Fruit fly (Drosophila melanogaster) whole organism, embryonic: Measurements from ENCODE around the gene CG2652.

Source experiments
- Ada2b ChIP-seq: fragments of 200-800 bp; sonication (Bioruptor generic); IDR thresholded peaks from 2 replicates; pipeline ENCODE4 v1.3.6; 2022; ENCODE audit warnings: missing biosample characterization, missing genetic modification characterization
- Atf-2 ChIP-seq: fragments of 200-800 bp; sonication (Bioruptor generic); optimal IDR thresholded peaks from 2 replicates; lab custom pipeline; 2016; ENCODE audit warnings: missing biosample characterization, missing genetic modification characterization
- BEAF-32 ChIP-seq: fragments of 200-800 bp; sonication (Bioruptor generic); optimal IDR thresholded peaks from 3 replicates; lab custom pipeline; 2017; ENCODE audit warnings: missing biosample characterization, missing genetic modification characterization, mild to moderate bottlenecking, moderate library complexity, missing genetic modification reagents
- Bdp1 ChIP-seq: fragments of 200-800 bp; sonication (Bioruptor generic); optimal IDR thresholded peaks from 3 replicates; lab custom pipeline; 2016; ENCODE audit warnings: missing biosample characterization, missing genetic modification characterization
- Bteb2 ChIP-seq: fragments of 200-800 bp; sonication (Bioruptor generic); optimal IDR thresholded peaks from 2 replicates; lab custom pipeline; 2016; ENCODE audit warnings: missing biosample characterization, missing genetic modification characterization
- C15 ChIP-seq: fragments of 200-800 bp; sonication (Bioruptor generic); IDR thresholded peaks from 3 replicates; pipeline ENCODE4 v1.3.6; 2022; ENCODE audit warnings: missing biosample characterization, missing genetic modification characterization
- CG11398 ChIP-seq: fragments of 200-800 bp; sonication (Bioruptor generic); optimal IDR thresholded peaks from 2 replicates; lab custom pipeline; 2016; ENCODE audit warnings: missing biosample characterization, missing genetic modification characterization
- CG12104 ChIP-seq: fragments of 200-800 bp; sonication (Bioruptor generic); optimal IDR thresholded peaks from 3 replicates; lab custom pipeline; 2016; ENCODE audit warnings: missing biosample characterization, missing genetic modification characterization
- CG14050 ChIP-seq: fragments of 200-800 bp; sonication (Bioruptor generic); IDR thresholded peaks from 3 replicates; pipeline ENCODE4 v1.3.6; 2022; ENCODE audit warnings: missing biosample characterization, missing genetic modification characterization
- CG15073 ChIP-seq: fragments of 200-800 bp; sonication (Bioruptor generic); optimal IDR thresholded peaks from 2 replicates; lab custom pipeline; 2016; ENCODE audit warnings: missing biosample characterization, missing genetic modification characterization
- CG15514 ChIP-seq: fragments of 200-800 bp; sonication (Bioruptor generic); optimal IDR thresholded peaks from 3 replicates; lab custom pipeline; 2017; ENCODE audit warnings: missing biosample characterization, missing genetic modification characterization, mild to moderate bottlenecking, moderate library complexity, missing genetic modification reagents
- CG15696 ChIP-seq: fragments of 200-800 bp; sonication (Bioruptor generic); optimal IDR thresholded peaks from 2 replicates; lab custom pipeline; 2019; ENCODE audit warnings: missing biosample characterization, mild to moderate bottlenecking, missing genetic modification characterization, moderate library complexity
- CG16779 ChIP-seq: fragments of 200-800 bp; sonication (Bioruptor generic); IDR thresholded peaks from 2 replicates; pipeline ENCODE4 v1.3.6; 2022; ENCODE audit warnings: missing biosample characterization, missing genetic modification characterization
- CG18764 ChIP-seq: fragments of 200-800 bp; sonication (Bioruptor generic); optimal IDR thresholded peaks from 3 replicates; lab custom pipeline; 2016; ENCODE audit warnings: missing biosample characterization, missing genetic modification characterization
- CG2129 ChIP-seq: fragments of 200-800 bp; sonication (Bioruptor generic); IDR thresholded peaks from 2 replicates; pipeline ENCODE4 v1.3.6; 2022; ENCODE audit warnings: missing biosample characterization, missing genetic modification characterization; ENCODE audit not compliant: partially characterized antibody
- CG2202 ChIP-seq: fragments of 200-800 bp; sonication (Bioruptor generic); optimal IDR thresholded peaks from 2 replicates; lab custom pipeline; 2018; ENCODE audit warnings: missing biosample characterization, mild to moderate bottlenecking, missing genetic modification characterization
- CG2712 ChIP-seq: fragments of 200-800 bp; optimal IDR thresholded peaks from 3 replicates; lab custom pipeline; 2019; ENCODE audit warnings: missing biosample characterization, mild to moderate bottlenecking, missing genetic modification characterization, moderate library complexity
- CG3838 ChIP-seq: fragments of 200-800 bp; sonication (Bioruptor generic); optimal IDR thresholded peaks from 3 replicates; lab custom pipeline; 2016; ENCODE audit warnings: missing biosample characterization, missing genetic modification characterization
- CG7839 ChIP-seq: fragments of 200-800 bp; sonication (Bioruptor generic); optimal IDR thresholded peaks from 3 replicates; lab custom pipeline; 2018; ENCODE audit warnings: missing biosample characterization, mild to moderate bottlenecking, missing genetic modification characterization, moderate library complexity
- Dll ChIP-seq: fragments of 200-800 bp; sonication (Bioruptor generic); IDR thresholded peaks from 4 replicates; pipeline ENCODE4 v1.3.6; 2022; ENCODE audit warnings: missing biosample characterization, missing genetic modification characterization; ENCODE audit not compliant: partially characterized antibody
- E2f2 ChIP-seq: fragments of 200-800 bp; sonication (Bioruptor generic); IDR thresholded peaks from 2 replicates; pipeline ENCODE4 v1.3.6; 2022; ENCODE audit warnings: missing biosample characterization, missing genetic modification characterization
- Eip74EF ChIP-seq, 2 experiments: fragments of 200-800 bp in 1 of 2; fragments of >200 bp in 1 of 2; sonication (Bioruptor generic) in 1 of 2; optimal IDR thresholded peaks; 2 replicates each; lab custom pipeline; 2017 to 2019; ENCODE audit warnings: missing biosample characterization in 2 of 2, missing genetic modification characterization in 2 of 2, mild to moderate bottlenecking in 1 of 2, moderate library complexity in 1 of 2
- Ets65A ChIP-seq: fragments of 200-800 bp; sonication (Bioruptor generic); peaks from one replicate; lab custom pipeline; 2016; ENCODE audit warnings: missing biosample characterization, missing genetic modification characterization
- H2.0 ChIP-seq: fragments of 200-800 bp; sonication (Bioruptor generic); IDR thresholded peaks from 2 replicates; pipeline ENCODE4 v1.3.6; 2022; ENCODE audit warnings: missing biosample characterization, missing genetic modification characterization
- Hmr ChIP-seq: fragments of 200-800 bp; sonication (Bioruptor generic); optimal IDR thresholded peaks from 3 replicates; lab custom pipeline; 2017; ENCODE audit warnings: mild to moderate bottlenecking, missing biosample characterization, missing genetic modification reagents, missing genetic modification characterization
- Hr51 ChIP-seq, 2 experiments: fragments of 200-800 bp; sonication (Bioruptor generic); optimal IDR thresholded peaks; 2 replicates in 1 of 2; 3 replicates in 1 of 2; lab custom pipeline; 2016 to 2018; ENCODE audit warnings: missing biosample characterization in 2 of 2, missing genetic modification characterization in 2 of 2, mild to moderate bottlenecking in 1 of 2, moderate library complexity in 1 of 2
- Lpt ChIP-seq: fragments of >200 bp; optimal IDR thresholded peaks from 2 replicates; lab custom pipeline; 2018; ENCODE audit warnings: missing biosample characterization, missing genetic modification characterization
- Myb ChIP-seq: fragments of 200-800 bp; sonication (Bioruptor generic); optimal IDR thresholded peaks from 2 replicates; lab custom pipeline; 2016; ENCODE audit warnings: missing biosample characterization, missing genetic modification characterization
- NC2α ChIP-seq: fragments of 200-800 bp; sonication (Bioruptor generic); optimal IDR thresholded peaks from 2 replicates; lab custom pipeline; 2016; ENCODE audit warnings: missing biosample characterization, missing genetic modification characterization
- Nf-YC ChIP-seq: fragments of 200-800 bp; optimal IDR thresholded peaks from 3 replicates; lab custom pipeline; 2019; ENCODE audit warnings: missing biosample characterization, mild to moderate bottlenecking, missing genetic modification characterization, moderate library complexity
- Pdp1 ChIP-seq, 2 experiments: fragments of 200-800 bp; sonication (Bioruptor generic); optimal IDR thresholded peaks; 3 replicates each; lab custom pipeline; 2016; ENCODE audit warnings: missing biosample characterization in 2 of 2, missing genetic modification characterization in 2 of 2, mild to moderate bottlenecking in 1 of 2, moderate library complexity in 1 of 2
- Sox100B ChIP-seq: fragments of 200-800 bp; sonication (Bioruptor generic); optimal IDR thresholded peaks from 3 replicates; lab custom pipeline; 2018; ENCODE audit warnings: missing biosample characterization, mild to moderate bottlenecking, missing genetic modification characterization
- Usf ChIP-seq: fragments of 200-800 bp; sonication (Bioruptor generic); optimal IDR thresholded peaks from 2 replicates; lab custom pipeline; 2017; ENCODE audit warnings: missing genotype, missing biosample characterization, missing genetic modification characterization
- Xbp1 ChIP-seq: fragments of 200-800 bp; sonication (Bioruptor generic); optimal IDR thresholded peaks from 3 replicates; lab custom pipeline; 2016; ENCODE audit warnings: missing biosample characterization, mild to moderate bottlenecking, missing genetic modification characterization
- az2 ChIP-seq: fragments of 200-800 bp; sonication (Bioruptor generic); optimal IDR thresholded peaks from 3 replicates; lab custom pipeline; 2016; ENCODE audit warnings: missing biosample characterization, missing genetic modification characterization
- bowl ChIP-seq: fragments of 200-800 bp; sonication (Bioruptor generic); IDR thresholded peaks from 2 replicates; pipeline ENCODE4 v1.3.6; 2022; ENCODE audit warnings: missing biosample characterization, missing genetic modification characterization
- danr ChIP-seq: fragments of 200-800 bp; sonication (Bioruptor generic); IDR thresholded peaks from 2 replicates; pipeline ENCODE4 v1.3.6; 2022; ENCODE audit warnings: missing biosample characterization, missing genetic modification characterization
- dmrt11E ChIP-seq: fragments of 200-800 bp; sonication (Bioruptor generic); optimal IDR thresholded peaks from 3 replicates; lab custom pipeline; 2018; ENCODE audit warnings: missing biosample characterization, mild to moderate bottlenecking, missing genetic modification characterization, moderate library complexity
- fd64A ChIP-seq: fragments of 200-800 bp; sonication (Bioruptor generic); optimal IDR thresholded peaks from 3 replicates; lab custom pipeline; 2018; ENCODE audit warnings: missing biosample characterization, mild to moderate bottlenecking, missing genetic modification characterization
- gt ChIP-seq: fragments of 200-800 bp; sonication (Bioruptor generic); IDR thresholded peaks from 2 replicates; pipeline ENCODE4 v1.3.6; 2022; ENCODE audit warnings: missing biosample characterization, missing genetic modification characterization
- h ChIP-seq: fragments of >200 bp; optimal IDR thresholded peaks from 2 replicates; lab custom pipeline; 2017
- knrl ChIP-seq: fragments of 200-800 bp; sonication (Bioruptor generic); IDR thresholded peaks from 3 replicates; pipeline ENCODE4 v1.3.6; 2022; ENCODE audit warnings: missing biosample characterization, missing genetic modification characterization; ENCODE audit not compliant: partially characterized antibody
- nerfin-1 ChIP-seq: fragments of 200-800 bp; sonication (Bioruptor generic); optimal IDR thresholded peaks from 3 replicates; lab custom pipeline; 2019; ENCODE audit warnings: missing biosample characterization, mild to moderate bottlenecking, missing genetic modification characterization, moderate library complexity
- oc ChIP-seq: fragments of 200-800 bp; sonication (Bioruptor generic); optimal IDR thresholded peaks from 2 replicates; lab custom pipeline; 2018; ENCODE audit warnings: missing biosample characterization, mild to moderate bottlenecking, missing genetic modification characterization, moderate library complexity
- peb ChIP-seq: fragments of 200-800 bp; sonication (Bioruptor generic); IDR thresholded peaks from 2 replicates; pipeline ENCODE4 v1.3.6; 2022; ENCODE audit warnings: missing biosample characterization, missing genetic modification characterization
- psq ChIP-seq: fragments of 200-800 bp; sonication (Bioruptor generic); optimal IDR thresholded peaks from 2 replicates; lab custom pipeline; 2017; ENCODE audit warnings: missing biosample characterization, missing genetic modification characterization
- slbo ChIP-seq: fragments of 200-800 bp; sonication (Bioruptor generic); IDR thresholded peaks from 2 replicates; pipeline ENCODE4 v1.3.6; 2022; ENCODE audit warnings: missing biosample characterization, missing genetic modification characterization
- ssp ChIP-seq: fragments of 200-800 bp; sonication (Bioruptor generic); IDR thresholded peaks from 2 replicates; pipeline ENCODE4 v1.3.6; 2022; ENCODE audit warnings: missing biosample characterization, missing genetic modification characterization
- tin ChIP-seq: fragments of 200-800 bp; sonication (Bioruptor generic); optimal IDR thresholded peaks from 3 replicates; lab custom pipeline; 2016; ENCODE audit warnings: missing biosample characterization, missing genetic modification characterization
- unpg ChIP-seq: fragments of 200-800 bp; sonication (Bioruptor generic); optimal IDR thresholded peaks from 3 replicates; lab custom pipeline; 2018; ENCODE audit warnings: missing biosample characterization, mild to moderate bottlenecking, missing genetic modification characterization, moderate library complexity
- vvl ChIP-seq: fragments of 200-800 bp; sonication (Bioruptor generic); IDR thresholded peaks from 2 replicates; pipeline ENCODE4 v1.3.6; 2022; ENCODE audit warnings: missing biosample characterization, missing genetic modification characterization

CG2652 gene

DNA sequence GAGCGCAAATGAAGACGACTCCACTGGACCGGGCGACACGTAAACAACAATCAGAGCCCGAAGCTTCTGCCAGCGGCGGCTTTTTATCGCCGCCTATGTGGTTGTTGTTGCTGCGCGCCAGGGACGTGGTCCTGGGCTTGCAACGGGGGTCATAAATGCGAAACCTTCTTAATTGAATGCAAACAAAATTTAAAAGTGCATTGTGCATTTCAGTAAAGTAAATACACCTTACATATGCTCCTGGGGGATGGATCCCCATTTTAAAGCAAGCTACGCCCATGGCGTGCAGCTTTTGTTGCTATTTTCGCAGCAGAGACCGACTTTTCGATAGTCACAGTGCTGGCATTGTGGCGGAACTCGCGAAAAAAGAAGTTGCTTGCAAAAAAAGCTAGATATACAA, 21.0 kb upstream of the CG2652 start, which contains the start of gene Ugalt (continued):
- TF ChIP-seq fd64A (GFP tag; lab: Kevin White, UChicago) (peak; percentile 100), CG14050 (GFP tag; lab: Robert Waterston, UW) (peak; percentile 100), Dll (GFP tag; lab: Robert Waterston, UW) (0 out of 4 replicates have a peak, but pooled peaks have one; percentile 24), CG7839 (tag; lab: Kevin White, UChicago) (peak; percentile 100), Bdp1 (GFP tag; lab: Kevin White, UChicago) (peak; percentile 98), CG2712 (tag; lab: Kevin White, UChicago) (peak; percentile 100), Usf (GFP tag; lab: Kevin White, UChicago) (peak; percentile 100), nerfin-1 (peak; percentile 100), CG18764 (peak; percentile 100), psq (GFP tag; lab: Kevin White, UChicago) (peak; percentile 99), tin (GFP tag; lab: Kevin White, UChicago) (peak; percentile 100), knrl (GFP tag; lab: Robert Waterston, UW) (0 out of 3 replicates have a peak, but pooled peaks have one; percentile 34), CG15696 (tag; lab: Kevin White, UChicago) (peak; percentile 100), Hmr (peak; percentile 100), slbo (GFP tag; lab: Robert Waterston, UW) (peak; percentile 100), Ets65A (GFP tag; lab: Kevin White, UChicago) (peak; percentile 100), Eip74EF (GFP tag; optimal IDR thresholded peaks at IDR 0.05; lab: Kevin White, UChicago) (peak in 1 of 2 experiments; percentile 100), oc (tag; lab: Kevin White, UChicago) (peak; percentile 100), peb (peak; percentile 100), CG2202 (tag; lab: Kevin White, UChicago) (peak; percentile 100), Bteb2 (GFP tag; lab: Kevin White, UChicago) (peak; percentile 100), Pdp1 (GFP tag; optimal IDR thresholded peaks at IDR 0.05; lab: Kevin White, UChicago) (peak; percentile 100), CG15514 (GFP tag; lab: Kevin White, UChicago) (peak; percentile 97), danr (peak; percentile 100), unpg (GFP tag; lab: Kevin White, UChicago) (peak; percentile 100), ssp (GFP tag; lab: Robert Waterston, UW) (peak; percentile 99), bowl (GFP tag; lab: Robert Waterston, UW) (peak; percentile 100), E2f2 (GFP tag; lab: Robert Waterston, UW) (peak; percentile 98), Ada2b (peak; percentile 100), H2.0 (peak; percentile 100), dmrt11E (peak; percentile 99), C15 (GFP tag; lab: Robert Waterston, UW) (peak; percentile 100), Nf-YC (tag; lab: Kevin White, UChicago) (peak; percentile 96), Myb (GFP tag; lab: Kevin White, UChicago) (peak; percentile 99), vvl (GFP tag; lab: Robert Waterston, UW) (peak; percentile 100), CG11398 (GFP tag; lab: Kevin White, UChicago) (peak; percentile 100), Atf-2 (peak; percentile 100), Xbp1 (GFP tag; lab: Kevin White, UChicago) (peak; percentile 100), CG12104 (GFP tag; lab: Kevin White, UChicago) (peak; percentile 100), CG3838 (GFP tag; lab: Kevin White, UChicago) (peak; percentile 100), NC2α (GFP tag; lab: Kevin White, UChicago) (peak; percentile 100), BEAF-32 (GFP tag; lab: Kevin White, UChicago) (peak; percentile 42), h (no peak), Hr51 (GFP tag; optimal IDR thresholded peaks at IDR 0.05; lab: Kevin White, UChicago) (peak; percentile 100), Sox100B (GFP tag; lab: Kevin White, UChicago) (peak; percentile 100), CG16779 (GFP tag; lab: Robert Waterston, UW) (peak; percentile 100), az2 (peak; percentile 100), Lpt (GFP tag; lab: Kevin White, UChicago) (no peak), CG15073 (GFP tag; lab: Kevin White, UChicago) (peak; percentile 96), CG2129 (no peak), gt (GFP tag; lab: Robert Waterston, UW) (peak; percentile 100)
